Worm (Caenorhabditis elegans) whole organism, L3 larva: ENCODE measurements around the gene irld-4.

Experiments
- R02D3.7 ChIP-seq: fragments of 150-350 bp; optimal IDR thresholded peaks from 2 replicates; lab custom pipeline; 2014; ENCODE audit warnings: missing biosample characterization, missing genetic modification characterization
- ZK546.5 ChIP-seq: sonication (generic microtip); optimal IDR thresholded peaks from 2 replicates; lab custom pipeline; 2017; ENCODE audit warnings: missing biosample characterization, missing genetic modification characterization
- aly-2 ChIP-seq: fragments of 150-350 bp; optimal IDR thresholded peaks from 2 replicates; lab custom pipeline; 2014; ENCODE audit warnings: missing biosample characterization, missing genetic modification characterization
- ama-1 ChIP-seq: fragments of 150-350 bp; optimal IDR thresholded peaks from 2 replicates; lab custom pipeline; 2018
- ceh-28 ChIP-seq: fragments of 150-350 bp; optimal IDR thresholded peaks from 2 replicates; lab custom pipeline; 2014; ENCODE audit warnings: missing biosample characterization, missing genetic modification reagents, missing genetic modification characterization
- ceh-9 ChIP-seq: sonication (generic microtip); optimal IDR thresholded peaks from 2 replicates; lab custom pipeline; 2018; ENCODE audit warnings: missing biosample characterization, missing genetic modification characterization
- daf-12 ChIP-seq: fragments of 150-350 bp; optimal IDR thresholded peaks from 2 replicates; lab custom pipeline; 2014; ENCODE audit warnings: missing biosample characterization, missing genetic modification reagents, missing genetic modification characterization
- egl-27 ChIP-seq: sonication (generic microtip); optimal IDR thresholded peaks from 4 replicates; lab custom pipeline; 2017; ENCODE audit warnings: missing biosample characterization, missing genetic modification reagents, missing genetic modification characterization
- elt-1 ChIP-seq: fragments of 150-350 bp; optimal IDR thresholded peaks from 2 replicates; lab custom pipeline; 2014; ENCODE audit warnings: missing biosample characterization, missing genetic modification characterization
- elt-2 ChIP-seq: sonication (generic microtip); optimal IDR thresholded peaks from 2 replicates; lab custom pipeline; 2016; ENCODE audit warnings: missing genetic modification reagents, mild to moderate bottlenecking, missing genetic modification characterization, missing compliant biosample characterization
- elt-3 ChIP-seq, 3 experiments: fragments of 150-350 bp in 1 of 3; sonication (generic microtip) in 2 of 3; optimal IDR thresholded peaks; 2 replicates in 2 of 3; 4 replicates in 1 of 3; lab custom pipeline; 2014 to 2017; ENCODE audit warnings: missing biosample characterization in 3 of 3, missing genetic modification characterization in 3 of 3
- eor-1 ChIP-seq, 2 experiments: fragments of 150-350 bp; optimal IDR thresholded peaks; 2 replicates each; lab custom pipeline; 2014 to 2018; ENCODE audit warnings: missing biosample characterization in 2 of 2, missing genetic modification characterization in 2 of 2
- fkh-10 ChIP-seq: sonication (generic microtip); optimal IDR thresholded peaks from 2 replicates; lab custom pipeline; 2017; ENCODE audit warnings: missing biosample characterization, missing genetic modification reagents, missing genetic modification characterization
- fkh-2 ChIP-seq: fragments of 150-350 bp; optimal IDR thresholded peaks from 2 replicates; lab custom pipeline; 2014; ENCODE audit warnings: missing biosample characterization, missing genetic modification reagents, missing genetic modification characterization
- fos-1 ChIP-seq: fragments of 150-350 bp; optimal IDR thresholded peaks from 2 replicates; lab custom pipeline; 2014; ENCODE audit warnings: missing biosample characterization, missing genetic modification characterization
- jun-1 ChIP-seq: fragments of 150-350 bp; optimal IDR thresholded peaks from 2 replicates; lab custom pipeline; 2014; ENCODE audit warnings: missing biosample characterization, missing genetic modification reagents, missing genetic modification characterization
- lin-15B ChIP-seq: fragments of 150-350 bp; optimal IDR thresholded peaks from 2 replicates; lab custom pipeline; 2014; ENCODE audit warnings: missing biosample characterization, missing genetic modification characterization
- mdl-1 ChIP-seq: fragments of 150-350 bp; optimal IDR thresholded peaks from 2 replicates; lab custom pipeline; 2014; ENCODE audit warnings: missing biosample characterization, missing genetic modification characterization
- nfya-1 ChIP-seq: sonication (generic microtip); optimal IDR thresholded peaks from 2 replicates; lab custom pipeline; 2017; ENCODE audit warnings: missing genetic modification characterization, mild to moderate bottlenecking, missing compliant biosample characterization, antibody characterized with exemption, moderate library complexity; ENCODE audit not compliant: insufficient read depth
- nhr-11 ChIP-seq: fragments of 150-350 bp; optimal IDR thresholded peaks from 2 replicates; lab custom pipeline; 2014; ENCODE audit warnings: missing biosample characterization, missing genetic modification characterization
- nhr-23 ChIP-seq: fragments of 150-350 bp; optimal IDR thresholded peaks from 2 replicates; lab custom pipeline; 2014; ENCODE audit warnings: missing biosample characterization, missing genetic modification reagents, missing genetic modification characterization
- nhr-237 ChIP-seq: fragments of 150-350 bp; optimal IDR thresholded peaks from 2 replicates; lab custom pipeline; 2014; ENCODE audit warnings: missing biosample characterization, missing genetic modification characterization
- nhr-25 ChIP-seq: sonication (generic microtip); optimal IDR thresholded peaks from 2 replicates; lab custom pipeline; 2017; ENCODE audit warnings: missing biosample characterization, missing genetic modification characterization
- nhr-28 ChIP-seq: fragments of 150-350 bp; optimal IDR thresholded peaks from 2 replicates; lab custom pipeline; 2014; ENCODE audit warnings: missing biosample characterization, missing genetic modification characterization
- nhr-43 ChIP-seq: sonication (generic microtip); optimal IDR thresholded peaks from 2 replicates; lab custom pipeline; 2016; ENCODE audit warnings: mild to moderate bottlenecking, missing genetic modification characterization, missing compliant biosample characterization; ENCODE audit not compliant: poor library complexity, severe bottlenecking
- nhr-67 ChIP-seq: fragments of 150-350 bp; optimal IDR thresholded peaks from 2 replicates; lab custom pipeline; 2014; ENCODE audit warnings: missing biosample characterization, missing genetic modification characterization
- nhr-76 ChIP-seq: fragments of 150-350 bp; sonication (generic microtip); optimal IDR thresholded peaks from 5 replicates; lab custom pipeline; 2014; ENCODE audit warnings: missing biosample characterization, missing genetic modification characterization
- nhr-77 ChIP-seq: fragments of 150-350 bp; optimal IDR thresholded peaks from 2 replicates; lab custom pipeline; 2014; ENCODE audit warnings: missing biosample characterization, missing genetic modification characterization
- pha-4 ChIP-seq: fragments of 150-350 bp; optimal IDR thresholded peaks from 2 replicates; lab custom pipeline; 2014; ENCODE audit warnings: missing biosample characterization, missing genetic modification reagents, missing genetic modification characterization
- pqm-1 ChIP-seq: fragments of 150-350 bp; optimal IDR thresholded peaks from 2 replicates; lab custom pipeline; 2017; ENCODE audit warnings: missing biosample characterization, missing genetic modification characterization, inconsistent platforms
- skn-1 ChIP-seq: fragments of 150-350 bp; optimal IDR thresholded peaks from 2 replicates; lab custom pipeline; 2014; ENCODE audit warnings: missing biosample characterization, missing genetic modification characterization
- snpc-4 ChIP-seq: fragments of 150-350 bp; optimal IDR thresholded peaks from 2 replicates; lab custom pipeline; 2014; ENCODE audit warnings: missing biosample characterization, missing genetic modification characterization
- tbx-2 ChIP-seq: sonication (generic microtip); optimal IDR thresholded peaks from 2 replicates; lab custom pipeline; 2016; ENCODE audit warnings: mild to moderate bottlenecking, missing genetic modification characterization, missing compliant biosample characterization
- unc-39 ChIP-seq: sonication (generic microtip); optimal IDR thresholded peaks from 4 replicates; lab custom pipeline; 2017; ENCODE audit warnings: missing biosample characterization, missing genetic modification characterization
- unc-62 ChIP-seq: fragments of 150-350 bp; sonication (generic microtip); optimal IDR thresholded peaks from 4 replicates; lab custom pipeline; 2014; ENCODE audit warnings: missing biosample characterization, missing genetic modification reagents, missing genetic modification characterization
- zag-1 ChIP-seq: fragments of 150-350 bp; optimal IDR thresholded peaks from 2 replicates; lab custom pipeline; 2014; ENCODE audit warnings: missing biosample characterization, missing genetic modification characterization
- ztf-4 ChIP-seq: fragments of 150-350 bp; optimal IDR thresholded peaks from 2 replicates; lab custom pipeline; 2014; ENCODE audit warnings: missing biosample characterization, missing genetic modification characterization

The irld-4 gene

DNA sequence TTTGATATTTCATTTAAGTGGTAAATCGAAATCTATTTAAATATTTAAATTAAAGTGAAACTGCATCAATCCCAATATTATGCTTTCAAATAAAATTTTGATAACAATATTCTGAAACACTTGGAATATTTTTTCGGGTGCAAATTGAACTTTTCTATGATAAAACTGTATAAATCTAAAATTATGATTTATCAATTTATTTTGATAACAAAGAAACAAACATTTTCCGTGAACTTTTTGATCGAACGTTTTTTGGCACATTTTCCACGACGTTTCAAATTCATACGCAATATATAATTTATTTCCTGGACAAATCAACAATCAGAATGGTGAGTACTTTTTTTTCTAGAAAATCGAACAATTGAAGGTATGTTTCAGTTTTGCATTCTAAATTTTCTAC is at the start of gene irld-4:
irld-4 (plus strand) TSS at position 301 of the 400 bp plus-strand sequence.
- no peak for TF ChIP-seq ZK546.5
- TF ChIP-seq ceh-9 (tag; lab: Kevin White, UChicago), result no peak
- no peak for TF ChIP-seq ama-1
- no peak for TF ChIP-seq mdl-1 (tag; lab: Kevin White, UChicago)
- no peak for TF ChIP-seq ceh-28
- TF ChIP-seq lin-15B (tag; lab: Kevin White, UChicago), result no peak
- TF ChIP-seq unc-39 (tag; lab: Kevin White, UChicago), result no peak
- no peak for TF ChIP-seq pha-4
- no peak for TF ChIP-seq nhr-77 (tag; lab: Kevin White, UChicago)
- TF ChIP-seq elt-3 (tag; optimal IDR thresholded peaks at IDR 0.05; lab: Kevin White, UChicago), result no peak
- no peak for TF ChIP-seq R02D3.7 (tag; lab: Kevin White, UChicago)
- TF ChIP-seq nhr-11 (tag; lab: Kevin White, UChicago), result no peak

DNA sequence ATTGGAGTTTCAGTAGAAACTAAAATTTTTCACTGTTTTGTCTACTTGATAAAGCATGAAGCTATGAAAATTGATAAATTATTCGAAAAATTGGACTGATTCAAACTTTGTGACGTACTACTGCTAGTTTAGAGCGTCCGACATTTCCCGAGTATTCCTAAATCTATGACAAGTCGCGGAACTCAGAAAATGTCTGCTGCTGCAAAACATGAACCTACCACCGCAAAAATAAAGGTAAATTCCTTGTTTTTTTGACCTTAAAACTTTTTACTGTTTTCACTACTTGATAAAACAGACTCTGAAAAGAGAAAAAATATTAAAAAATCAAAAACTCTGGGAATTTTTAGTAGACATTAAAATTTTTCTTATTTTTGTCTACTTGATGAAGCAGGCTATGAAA is 46.1 kb upstream of the irld-4 start:
- TF ChIP-seq daf-12 (tag; lab: Kevin White, UChicago) (no peak), snpc-4 (no peak), fkh-2 (tag; lab: Kevin White, UChicago) (no peak), nhr-76 (tag; lab: Kevin White, UChicago) (no peak), elt-2 (tag; lab: Kevin White, UChicago) (no peak), aly-2 (tag; lab: Kevin White, UChicago) (no peak), lin-15B (tag; lab: Kevin White, UChicago) (no peak), pha-4 (no peak), zag-1 (no peak), jun-1 (tag; lab: Kevin White, UChicago) (no peak), unc-62 (GFP tag; lab: Kevin White, UChicago) (no peak), fos-1 (tag; lab: Kevin White, UChicago) (no peak), nhr-11 (tag; lab: Kevin White, UChicago) (no peak), nhr-67 (tag; lab: Kevin White, UChicago) (no peak)

DNA sequence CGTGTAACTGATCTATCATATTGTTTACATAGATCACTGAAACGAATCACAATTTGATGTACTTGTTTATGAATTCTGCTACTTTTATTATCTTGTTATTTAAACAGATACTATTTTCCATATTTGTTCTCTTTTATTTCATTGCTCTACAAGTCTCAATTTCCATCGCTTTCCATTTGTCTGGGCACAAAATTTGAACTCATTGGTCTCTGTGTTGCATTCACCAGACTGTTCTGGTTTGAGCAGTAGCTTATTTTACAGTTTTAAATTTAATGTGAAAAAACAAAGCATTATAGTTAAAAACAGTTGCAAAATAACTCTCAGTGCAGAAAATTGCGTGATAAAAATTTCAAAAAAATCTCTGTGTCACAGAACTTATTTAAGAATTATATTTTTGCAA is 45.3 kb upstream of the irld-4 start:
- TF ChIP-seq zag-1 (no peak), daf-12 (tag; lab: Kevin White, UChicago) (no peak), elt-3 (tag; optimal IDR thresholded peaks at IDR 0.05; lab: Kevin White, UChicago) (no peak), ztf-4 (tag; lab: Kevin White, UChicago) (no peak), nhr-67 (tag; lab: Kevin White, UChicago) (no peak), ama-1 (no peak), nhr-25 (tag; lab: Kevin White, UChicago) (no peak), nfya-1 (no peak)

- TF ChIP-seq nhr-77 (tag; lab: Kevin White, UChicago) (no peak), aly-2 (tag; lab: Kevin White, UChicago) (no peak), lin-15B (tag; lab: Kevin White, UChicago) (no peak), nhr-237 (no peak), elt-2 (tag; lab: Kevin White, UChicago) (peak; percentile 100), unc-62 (GFP tag; lab: Kevin White, UChicago) (peak; percentile 39), ceh-28 (peak; percentile 78), nhr-67 (tag; lab: Kevin White, UChicago) (no peak), pqm-1 (tag; lab: Kevin White, UChicago) (peak; percentile 100), nhr-23 (peak; percentile 97), nhr-28 (peak; percentile 84), fos-1 (tag; lab: Kevin White, UChicago) (peak; percentile 83), nhr-76 (tag; lab: Kevin White, UChicago) (peak; percentile 83), eor-1 (tag; optimal IDR thresholded peaks at IDR 0.05; lab: Kevin White, UChicago) (no peak), skn-1 (tag; lab: Kevin White, UChicago) (peak; percentile 94), fkh-2 (tag; lab: Kevin White, UChicago) (no peak), nfya-1 (peak; percentile 95), nhr-25 (tag; lab: Kevin White, UChicago) (peak; percentile 93), egl-27 (tag; lab: Kevin White, UChicago) (peak; percentile 93), tbx-2 (tag; lab: Kevin White, UChicago) (peak; percentile 58), unc-39 (tag; lab: Kevin White, UChicago) (no peak), mdl-1 (tag; lab: Kevin White, UChicago) (peak; percentile 86), zag-1 (no peak), R02D3.7 (tag; lab: Kevin White, UChicago) (peak; percentile 67), elt-1 (tag; lab: Kevin White, UChicago) (no peak), fkh-10 (GFP tag; lab: Kevin White, UChicago) (no peak), elt-3 (tag; optimal IDR thresholded peaks at IDR 0.05; lab: Kevin White, UChicago) (peak; percentile 54 to 95 (median 88)), nhr-43 (tag; lab: Kevin White, UChicago) (peak; percentile 95), snpc-4 (peak; percentile 44), jun-1 (tag; lab: Kevin White, UChicago) (peak; percentile 97), pha-4 (peak; percentile 96)
Measured at ce11 chrIV:14594249-14594648, 38.6 kb upstream of the irld-4 start.
